Fruit fly (Drosophila melanogaster) whole organism, adult: ENCODE data around the gene CG32278.

Experiments used
- CG11617 ChIP-seq: fragments of 200-800 bp; sonication (Bioruptor generic); optimal IDR thresholded peaks from 2 replicates; lab custom pipeline; 2017; ENCODE audit warnings: mild to moderate bottlenecking, missing biosample characterization, missing genetic modification reagents, missing genetic modification characterization
- CG14711 ChIP-seq: fragments of 200-800 bp; sonication (Bioruptor generic); optimal IDR thresholded peaks from 2 replicates; lab custom pipeline; 2018; ENCODE audit warnings: missing biosample characterization, mild to moderate bottlenecking, missing genetic modification characterization, moderate library complexity
- CG7045 ChIP-seq: fragments of 200-800 bp; sonication (Bioruptor generic); optimal IDR thresholded peaks from 2 replicates; lab custom pipeline; 2017; ENCODE audit warnings: missing biosample characterization, mild to moderate bottlenecking, missing genetic modification characterization
- CG7101 ChIP-seq: fragments of 200-800 bp; sonication (Bioruptor generic); optimal IDR thresholded peaks from 2 replicates; lab custom pipeline; 2018; ENCODE audit warnings: missing biosample characterization, mild to moderate bottlenecking, missing genetic modification characterization, moderate library complexity
- Clk ChIP-seq: fragments of 200-800 bp; sonication (Bioruptor generic); optimal IDR thresholded peaks from 2 replicates; lab custom pipeline; 2017; ENCODE audit warnings: missing biosample characterization, missing genetic modification characterization
- Crg-1 ChIP-seq: fragments of 200-800 bp; sonication (Bioruptor generic); optimal IDR thresholded peaks from 2 replicates; lab custom pipeline; 2016; ENCODE audit warnings: missing biosample characterization, missing genetic modification characterization
- bab1 ChIP-seq: fragments of 200-800 bp; sonication (Bioruptor generic); optimal IDR thresholded peaks from 3 replicates; lab custom pipeline; 2019; ENCODE audit warnings: missing biosample characterization, mild to moderate bottlenecking, missing genetic modification characterization, moderate library complexity
- cic ChIP-seq: fragments of 200-800 bp; sonication (Bioruptor generic); optimal IDR thresholded peaks from 2 replicates; lab custom pipeline; 2017; ENCODE audit warnings: missing biosample characterization, mild to moderate bottlenecking, missing genetic modification characterization, moderate library complexity
- cnc ChIP-seq, 2 experiments: fragments of >200 bp; optimal IDR thresholded peaks; 2 replicates each; lab custom pipeline; 2017
- kay ChIP-seq: fragments of 200-800 bp; sonication (Bioruptor generic); peaks from one replicate; lab custom pipeline; 2016; ENCODE audit warnings: missing biosample characterization, missing genetic modification characterization, borderline replicate concordance
- pad ChIP-seq: fragments of 200-800 bp; sonication (Bioruptor generic); optimal IDR thresholded peaks from 3 replicates; lab custom pipeline; 2017; ENCODE audit warnings: missing biosample characterization, missing genetic modification characterization, mild to moderate bottlenecking, moderate library complexity, missing genetic modification reagents
- toe ChIP-seq: fragments of 200-800 bp; sonication (Bioruptor generic); optimal IDR thresholded peaks from 2 replicates; lab custom pipeline; 2016; ENCODE audit warnings: missing biosample characterization, missing genetic modification characterization

dm6 chr3L:3204348-3204747 is 35.3 kb downstream of the CG32278 start, which contains the start of gene CG33159:
- no peak for TF ChIP-seq cic (GFP tag; lab: Kevin White, UChicago)
- TF ChIP-seq toe (GFP tag; lab: Kevin White, UChicago): no peak
- TF ChIP-seq pad (GFP tag; lab: Kevin White, UChicago): no peak
- no peak for TF ChIP-seq CG7045 (GFP tag; lab: Kevin White, UChicago)
- no peak for TF ChIP-seq kay (GFP tag; lab: Kevin White, UChicago)
- TF ChIP-seq Crg-1 (GFP tag; lab: Kevin White, UChicago): no peak
- no peak for TF ChIP-seq CG14711
- no peak for TF ChIP-seq CG11617 (GFP tag; lab: Kevin White, UChicago)
- no peak for TF ChIP-seq Clk (GFP tag; lab: Kevin White, UChicago)
- no peak for TF ChIP-seq cnc (optimal IDR thresholded peaks at IDR 0.05; lab: Kevin White, UChicago)
- no peak for TF ChIP-seq CG7101 (tag; lab: Kevin White, UChicago)
- no peak for TF ChIP-seq bab1
